Worm (Caenorhabditis elegans): Measurements from ENCODE around the gene snr-5.

DNA sequence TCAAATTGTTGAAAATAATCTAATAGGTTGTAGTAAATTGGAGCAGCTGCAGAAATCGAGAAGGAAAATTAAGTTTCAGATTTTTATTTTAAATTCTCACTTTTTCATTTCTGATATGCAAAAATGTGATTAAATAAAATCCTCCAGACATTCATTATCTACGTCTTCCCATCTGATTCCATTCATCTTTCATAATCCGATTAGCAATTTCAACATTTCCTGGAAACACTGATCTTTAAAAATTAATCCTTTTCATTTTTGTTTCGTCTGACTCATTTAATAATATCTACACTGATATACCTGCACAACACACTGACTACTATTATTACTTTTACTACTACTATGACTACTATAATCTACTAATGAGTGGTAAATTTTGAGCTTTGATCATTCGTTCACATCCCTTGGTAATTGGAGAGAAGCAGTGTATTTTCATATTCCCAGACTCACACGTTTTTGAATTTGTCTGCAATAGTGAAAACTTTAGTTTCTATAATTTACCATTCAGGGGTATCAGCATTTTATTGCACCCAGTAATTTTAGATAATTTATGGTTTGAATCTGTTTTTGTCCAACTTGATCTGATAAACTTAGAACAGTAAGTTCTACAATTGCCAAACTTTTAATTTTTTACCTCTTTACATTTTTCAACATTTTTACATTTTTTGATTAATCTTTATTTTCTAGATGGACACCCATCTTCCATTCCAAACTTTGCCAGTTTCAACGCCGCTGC, 22.8 kb upstream of the snr-5 start, which contains the start of gene ceh-23:
- TF ChIP-seq mdl-1 (tag; optimal IDR thresholded peaks at IDR 0.05) (no peak), lsy-2 (tag; optimal IDR thresholded peaks at IDR 0.05) (peak in 1 of 2 experiments; percentile 2), nhr-12 (tag; optimal IDR thresholded peaks at IDR 0.05) (no peak), isw-1 (GFP tag; IDR thresholded peaks at IDR 0.05) (no peak), pax-3 (tag; optimal IDR thresholded peaks at IDR 0.05) (peak; percentile 76), rnt-1 (tag; optimal IDR thresholded peaks at IDR 0.05) (no peak), nhr-71 (tag; optimal IDR thresholded peaks at IDR 0.05) (peak; percentile 38), aly-2 (tag; optimal IDR thresholded peaks at IDR 0.05) (no peak), mep-1 (tag; optimal IDR thresholded peaks at IDR 0.05) (no peak), unc-62 (GFP tag; optimal IDR thresholded peaks at IDR 0.05) (no peak), pqm-1 (tag; optimal IDR thresholded peaks at IDR 0.05) (no peak), fkh-10 (GFP tag; optimal IDR thresholded peaks at IDR 0.05) (no peak), xbp-1 (tag; optimal IDR thresholded peaks at IDR 0.05) (no peak)

Data from whole organism, L1 larva.